Worm (Caenorhabditis elegans): ENCODE data around the gene Y81G3A.2.

- no peak for TF ChIP-seq ztf-29 (GFP tag; IDR thresholded peaks at IDR 0.05)
- 0 out of 2 replicates have a peak, but pooled peaks have one; percentile 21 for TF ChIP-seq tab-1 (GFP tag; IDR thresholded peaks at IDR 0.05)
- no peak for TF ChIP-seq cog-1 (tag; optimal IDR thresholded peaks at IDR 0.05)
- TF ChIP-seq ztf-23 (GFP tag; IDR thresholded peaks at IDR 0.05): no peak
Measured at ce11 chrII:13066777-13067290, 13.9 kb upstream of the Y81G3A.2 start.
